Worm (Caenorhabditis elegans): ENCODE results near the gene clec-148.

DNA sequence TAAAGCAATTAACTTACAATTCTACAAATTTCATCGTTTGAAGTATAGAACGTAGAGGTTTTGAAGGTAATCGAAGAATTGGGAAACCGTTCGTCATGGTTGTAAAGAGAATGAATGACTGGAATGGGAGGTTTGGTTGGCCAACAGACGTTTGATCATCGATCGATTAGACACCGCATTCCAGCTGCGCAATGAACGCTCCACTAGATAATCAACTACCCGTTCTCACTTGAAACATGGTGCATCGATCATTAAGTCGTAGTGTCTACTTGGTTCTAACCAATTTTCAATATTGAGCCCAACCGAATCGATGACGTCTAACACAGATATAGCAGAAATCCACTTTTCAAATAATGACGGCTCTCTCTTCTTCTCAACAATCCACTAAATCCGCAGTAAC lies 32.5 kb downstream of the clec-148 start, which contains the start of gene fbxb-82:
- TF ChIP-seq pax-1 (tag; optimal IDR thresholded peaks at IDR 0.05) (no peak), nhr-11 (tag; optimal IDR thresholded peaks at IDR 0.05) (no peak), ama-1 (optimal IDR thresholded peaks at IDR 0.05) (no peak), fkh-10 (GFP tag; optimal IDR thresholded peaks at IDR 0.05) (no peak), nfya-1 (tag; optimal IDR thresholded peaks at IDR 0.05) (no peak), unc-55 (GFP tag; optimal IDR thresholded peaks at IDR 0.05) (no peak), pha-4 (tag; optimal IDR thresholded peaks at IDR 0.05) (no peak), lim-6 (tag; optimal IDR thresholded peaks at IDR 0.05) (no peak), hlh-30 (tag; optimal IDR thresholded peaks at IDR 0.05; ENCODE audit: insufficient read depth) (no peak), pros-1 (tag; optimal IDR thresholded peaks at IDR 0.05) (no peak), lin-11 (tag; optimal IDR thresholded peaks at IDR 0.05) (no peak), hlh-15 (tag; optimal IDR thresholded peaks at IDR 0.05) (no peak), ceh-22 (tag; optimal IDR thresholded peaks at IDR 0.05) (no peak)

Data from whole organism, late embryonic.